Worm (Caenorhabditis elegans) whole organism, L3 larva: ENCODE results near the gene nas-28.

Source experiments
- ceh-82 ChIP-seq: fragments of 150-350 bp; optimal IDR thresholded peaks from 2 replicates; lab custom pipeline; 2014; ENCODE audit warnings: missing biosample characterization, missing genetic modification characterization
- nhr-25 ChIP-seq: sonication (generic microtip); optimal IDR thresholded peaks from 2 replicates; lab custom pipeline; 2017; ENCODE audit warnings: missing biosample characterization, missing genetic modification characterization
- snpc-4 ChIP-seq: fragments of 150-350 bp; optimal IDR thresholded peaks from 2 replicates; lab custom pipeline; 2014; ENCODE audit warnings: missing biosample characterization, missing genetic modification characterization
- tbx-2 ChIP-seq: sonication (generic microtip); optimal IDR thresholded peaks from 2 replicates; lab custom pipeline; 2016; ENCODE audit warnings: mild to moderate bottlenecking, missing genetic modification characterization, missing compliant biosample characterization
- unc-62 ChIP-seq: fragments of 150-350 bp; sonication (generic microtip); optimal IDR thresholded peaks from 4 replicates; lab custom pipeline; 2014; ENCODE audit warnings: missing biosample characterization, missing genetic modification reagents, missing genetic modification characterization
- ztf-4 ChIP-seq: fragments of 150-350 bp; optimal IDR thresholded peaks from 2 replicates; lab custom pipeline; 2014; ENCODE audit warnings: missing biosample characterization, missing genetic modification characterization

- no peak for TF ChIP-seq unc-62 (GFP tag; lab: Kevin White, UChicago)
- TF ChIP-seq tbx-2, result no peak
- no peak for TF ChIP-seq ceh-82 (tag; lab: Kevin White, UChicago)
- TF ChIP-seq snpc-4 (tag; lab: Kevin White, UChicago), result no peak
- no peak for TF ChIP-seq nhr-25 (tag; lab: Kevin White, UChicago)
- no peak for TF ChIP-seq ztf-4 (tag; lab: Kevin White, UChicago)
These were observed 30.9 kb upstream of the nas-28 start, which contains the start of gene C23G10.10 for ce11 chrIII:6213915-6214314.
